Fruit fly (Drosophila melanogaster) whole organism: Measurements from ENCODE around the gene Cyp316a1.

Source experiments
- CG8478 ChIP-seq: fragments of >200 bp; optimal IDR thresholded peaks from 2 replicates; lab custom pipeline; 2018; ENCODE audit warnings: inconsistent platforms
- Dll ChIP-seq: fragments of >200 bp; optimal IDR thresholded peaks from 2 replicates; lab custom pipeline; 2017
- EcR ChIP-seq, 2 experiments: fragments of >200 bp; optimal IDR thresholded peaks; 2 replicates each; lab custom pipeline; 2017; ENCODE audit warnings: missing biosample characterization in 2 of 2, missing genetic modification characterization in 2 of 2, missing genetic modification reagents in 2 of 2
- pan ChIP-seq: fragments of >200 bp; optimal IDR thresholded peaks from 2 replicates; lab custom pipeline; 2017

DNA sequence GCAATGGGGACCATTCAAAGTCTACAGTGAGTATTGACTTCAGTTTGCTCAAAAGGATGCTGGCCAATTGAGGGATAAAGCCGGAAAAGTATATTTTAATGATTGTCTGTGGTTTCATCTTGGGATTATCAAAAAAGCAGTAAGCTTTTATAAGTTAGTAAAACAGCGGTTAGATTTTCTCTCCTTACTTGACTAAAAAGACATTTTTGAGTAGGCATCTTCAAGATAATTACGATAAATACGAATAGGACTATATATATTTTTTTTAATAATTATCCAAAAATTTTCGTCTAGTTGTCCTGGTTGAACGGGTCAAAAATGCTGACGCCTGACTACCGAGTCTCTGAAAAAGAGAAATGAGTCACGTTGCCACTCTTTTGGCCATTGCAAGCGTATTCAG is 41.1 kb upstream of the Cyp316a1 start, which contains the start of gene CG33278:
- TF ChIP-seq pan (no peak), Dll (lab: Kevin White, UChicago) (no peak), CG8478 (lab: Kevin White, UChicago) (no peak), EcR (GFP tag; optimal IDR thresholded peaks at IDR 0.05; lab: Kevin White, UChicago) (no peak)
